Fruit fly (Drosophila melanogaster) whole organism, adult: ENCODE data around the gene Gad1.

ENCODE experiments used
- CG33017 ChIP-seq: fragments of 200-800 bp; sonication (Bioruptor generic); optimal IDR thresholded peaks from 2 replicates; lab custom pipeline; 2018; ENCODE audit warnings: missing biosample characterization, mild to moderate bottlenecking, missing genetic modification characterization, moderate library complexity
- CG7101 ChIP-seq: fragments of 200-800 bp; sonication (Bioruptor generic); optimal IDR thresholded peaks from 2 replicates; lab custom pipeline; 2018; ENCODE audit warnings: missing biosample characterization, mild to moderate bottlenecking, missing genetic modification characterization, moderate library complexity
- Crg-1 ChIP-seq: fragments of 200-800 bp; sonication (Bioruptor generic); optimal IDR thresholded peaks from 2 replicates; lab custom pipeline; 2016; ENCODE audit warnings: missing biosample characterization, missing genetic modification characterization
- cnc ChIP-seq, 2 experiments: fragments of >200 bp; optimal IDR thresholded peaks; 2 replicates each; lab custom pipeline; 2017
- ovo ChIP-seq: fragments of 200-800 bp; sonication (Bioruptor generic); optimal IDR thresholded peaks from 2 replicates; lab custom pipeline; 2016; ENCODE audit warnings: missing biosample characterization, missing genetic modification characterization
- tj ChIP-seq: fragments of 200-800 bp; sonication (Bioruptor generic); optimal IDR thresholded peaks from 3 replicates; lab custom pipeline; 2017; ENCODE audit warnings: missing biosample characterization, mild to moderate bottlenecking, missing genetic modification characterization, moderate library complexity

DNA sequence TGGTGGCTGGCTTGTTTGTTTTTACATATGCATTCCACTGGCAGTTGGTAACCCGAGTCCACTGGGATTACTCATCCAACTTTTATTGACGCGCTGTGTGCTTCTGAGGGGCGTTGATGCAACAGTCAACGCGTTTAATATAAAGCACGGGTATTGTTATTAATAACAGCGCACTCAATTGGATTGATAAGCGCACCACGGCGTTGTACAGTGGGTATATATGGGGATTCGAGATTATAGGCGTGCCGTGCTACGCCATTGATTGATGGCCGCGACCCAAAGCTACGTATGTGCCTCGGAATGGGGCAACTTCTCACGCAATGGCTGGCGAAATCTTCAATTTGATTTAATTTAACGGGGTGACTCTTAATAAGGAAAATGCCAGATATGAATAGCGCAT, 18.6 kb upstream of the Gad1 start:
- TF ChIP-seq CG33017 (no peak), cnc (optimal IDR thresholded peaks at IDR 0.05; lab: Kevin White, UChicago) (no peak), tj (GFP tag; lab: Kevin White, UChicago) (no peak), CG7101 (tag; lab: Kevin White, UChicago) (no peak), Crg-1 (GFP tag; lab: Kevin White, UChicago) (no peak), ovo (GFP tag; lab: Kevin White, UChicago) (no peak)
